Worm (Caenorhabditis elegans) whole organism, L2 larva: Measurements from ENCODE around the gene K06A1.2.

Source experiments
- elt-1 ChIP-seq: fragments of 150-350 bp; optimal IDR thresholded peaks from 2 replicates; lab custom pipeline; 2014; ENCODE audit warnings: missing biosample characterization, missing genetic modification characterization
- nhr-21 ChIP-seq: fragments of 150-350 bp; optimal IDR thresholded peaks from 2 replicates; lab custom pipeline; 2014; ENCODE audit warnings: missing biosample characterization, missing genetic modification characterization
- nhr-25 ChIP-seq: fragments of 150-350 bp; sonication (generic microtip); optimal IDR thresholded peaks from 3 replicates; lab custom pipeline; 2014; ENCODE audit warnings: missing biosample characterization, missing genetic modification characterization

- TF ChIP-seq nhr-25: no peak
- no peak for TF ChIP-seq elt-1 (tag; lab: Kevin White, UChicago)
- TF ChIP-seq nhr-21 (tag; lab: Kevin White, UChicago): no peak
These were observed 2.7 kb upstream of the K06A1.2 start, which contains the start of gene cutl-16 for ce11 chrII:6441128-6441527.
